Fruit fly (Drosophila melanogaster) Kc167 (cell line): ENCODE results near the gene Dop1R2.

Experiments
- Myc ChIP-seq: fragments of >200 bp; optimal IDR thresholded peaks from 2 replicates; lab custom pipeline; 2017; ENCODE audit warnings: missing external identifiers
- Sin3A ChIP-seq: fragments of >200 bp; optimal IDR thresholded peaks from 2 replicates; lab custom pipeline; 2018; ENCODE audit warnings: missing external identifiers
- h ChIP-seq: fragments of >200 bp; optimal IDR thresholded peaks from 3 replicates; lab custom pipeline; 2018; ENCODE audit warnings: missing external identifiers
- insv ChIP-seq: fragments of >200 bp; optimal IDR thresholded peaks from 3 replicates; lab custom pipeline; 2018; ENCODE audit warnings: missing external identifiers
- psq ChIP-seq: fragments of >200 bp; optimal IDR thresholded peaks from 2 replicates; lab custom pipeline; 2017; ENCODE audit warnings: missing external identifiers

DNA sequence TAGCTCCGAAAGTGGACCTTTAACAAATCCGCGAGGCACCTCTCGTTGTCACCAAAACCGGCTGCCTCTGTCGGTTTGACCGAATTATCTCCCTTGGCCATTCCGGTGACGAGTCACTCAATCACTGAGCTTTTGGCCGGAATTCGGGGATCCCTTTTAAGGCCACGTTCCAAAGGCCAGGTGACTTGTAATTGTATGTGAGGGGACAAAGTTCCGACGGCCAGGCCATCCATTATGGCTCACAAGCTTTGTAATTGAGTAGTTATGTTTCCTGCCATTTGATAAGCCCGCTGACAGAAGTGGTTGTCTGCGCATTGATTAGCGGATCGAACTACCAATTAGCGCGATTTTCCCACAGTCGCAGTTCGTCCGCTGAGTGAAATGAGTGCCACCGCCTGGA lies 9.0 kb upstream of the Dop1R2 start, which contains the start of the genes ppk20 and ppk30:
- TF ChIP-seq h: no peak
- no peak for TF ChIP-seq psq
- no peak for TF ChIP-seq insv (lab: Kevin White, UChicago)
- no peak for TF ChIP-seq Sin3A (lab: Kevin White, UChicago)
- TF ChIP-seq Myc (lab: Kevin White, UChicago): no peak
